Worm (Caenorhabditis elegans) whole organism, mixed stage, embryonic: Measurements from ENCODE around the gene hdl-1.

Experiments
- bed-3 ChIP-seq: fragments of 200-800 bp; sonication (Bioruptor generic); optimal IDR thresholded peaks from 3 replicates; lab custom pipeline; 2018; ENCODE audit warnings: mild to moderate bottlenecking, missing genetic modification characterization, moderate library complexity, missing compliant biosample characterization
- ceh-39 ChIP-seq: fragments of 150-350 bp; optimal IDR thresholded peaks from 2 replicates; lab custom pipeline; 2014; ENCODE audit warnings: missing biosample characterization, missing genetic modification characterization
- ceh-83 ChIP-seq: fragments of 200-800 bp; sonication (Bioruptor generic); optimal IDR thresholded peaks from 2 replicates; lab custom pipeline; 2018; ENCODE audit warnings: mild to moderate bottlenecking, missing genetic modification characterization, missing compliant biosample characterization
- ces-1 ChIP-seq: fragments of 150-350 bp; optimal IDR thresholded peaks from 2 replicates; lab custom pipeline; 2014; ENCODE audit warnings: missing biosample characterization, missing genetic modification reagents, missing genetic modification characterization
- cnd-1 ChIP-seq: fragments of 200-800 bp; sonication (Bioruptor generic); optimal IDR thresholded peaks from 2 replicates; lab custom pipeline; 2018; ENCODE audit warnings: mild to moderate bottlenecking, missing genetic modification characterization, missing compliant biosample characterization
- elt-1 ChIP-seq: sonication (generic microtip); optimal IDR thresholded peaks from 2 replicates; lab custom pipeline; 2017; ENCODE audit warnings: missing genetic modification characterization, mild to moderate bottlenecking, missing compliant biosample characterization, antibody characterized with exemption, moderate library complexity, borderline replicate concordance; ENCODE audit not compliant: insufficient read depth
- elt-3 ChIP-seq: fragments of 150-350 bp; optimal IDR thresholded peaks from 2 replicates; lab custom pipeline; 2014; ENCODE audit warnings: missing biosample characterization, missing genetic modification characterization
- flh-1 ChIP-seq: fragments of 200-800 bp; sonication (Bioruptor generic); optimal IDR thresholded peaks from 2 replicates; lab custom pipeline; 2018; ENCODE audit warnings: mild to moderate bottlenecking, missing genetic modification characterization, moderate library complexity, missing compliant biosample characterization
- ham-2 ChIP-seq: fragments of 200-800 bp; sonication (Bioruptor generic); optimal IDR thresholded peaks from 2 replicates; lab custom pipeline; 2018; ENCODE audit warnings: mild to moderate bottlenecking, missing genetic modification characterization, missing compliant biosample characterization
- hlh-1 ChIP-seq: fragments of 150-350 bp; optimal IDR thresholded peaks from 2 replicates; lab custom pipeline; 2014; ENCODE audit warnings: missing biosample characterization, missing genetic modification reagents, missing genetic modification characterization
- lin-13 ChIP-seq: fragments of 150-350 bp; optimal IDR thresholded peaks from 2 replicates; lab custom pipeline; 2014; ENCODE audit warnings: missing biosample characterization, missing genetic modification characterization
- lin-32 ChIP-seq: fragments of 200-800 bp; sonication (Bioruptor generic); optimal IDR thresholded peaks from 2 replicates; lab custom pipeline; 2018; ENCODE audit warnings: mild to moderate bottlenecking, missing genetic modification characterization, missing compliant biosample characterization
- lsy-2 ChIP-seq: fragments of 150-350 bp; optimal IDR thresholded peaks from 2 replicates; lab custom pipeline; 2014; ENCODE audit warnings: missing biosample characterization, missing genetic modification characterization
- mab-5 ChIP-seq: fragments of 150-350 bp; optimal IDR thresholded peaks from 2 replicates; lab custom pipeline; 2014; ENCODE audit warnings: missing biosample characterization, missing genetic modification characterization
- mep-1 ChIP-seq: fragments of 150-350 bp; optimal IDR thresholded peaks from 2 replicates; lab custom pipeline; 2017; ENCODE audit warnings: missing biosample characterization, missing genetic modification reagents, missing genetic modification characterization, inconsistent platforms
- mls-2 ChIP-seq: sonication (generic microtip); optimal IDR thresholded peaks from 2 replicates; lab custom pipeline; 2016; ENCODE audit warnings: mild to moderate bottlenecking, missing genetic modification characterization, moderate library complexity, missing compliant biosample characterization
- nhr-12 ChIP-seq: fragments of 150-350 bp; optimal IDR thresholded peaks from 2 replicates; lab custom pipeline; 2014; ENCODE audit warnings: missing biosample characterization, missing genetic modification characterization
- nhr-28 ChIP-seq: fragments of 150-350 bp; optimal IDR thresholded peaks from 2 replicates; lab custom pipeline; 2014; ENCODE audit warnings: missing biosample characterization, missing genetic modification characterization
- nhr-76 ChIP-seq: sonication (generic microtip); optimal IDR thresholded peaks from 2 replicates; lab custom pipeline; 2017; ENCODE audit warnings: missing biosample characterization, missing genetic modification characterization
- pha-4 ChIP-seq: fragments of 150-350 bp; optimal IDR thresholded peaks from 2 replicates; lab custom pipeline; 2018; ENCODE audit warnings: missing biosample characterization, missing genetic modification reagents, missing genetic modification characterization
- snpc-4 ChIP-seq: fragments of 150-350 bp; optimal IDR thresholded peaks from 2 replicates; lab custom pipeline; 2014; ENCODE audit warnings: missing biosample characterization, missing genetic modification characterization
- sptf-1 ChIP-seq: sonication (generic microtip); optimal IDR thresholded peaks from 2 replicates; lab custom pipeline; 2017; ENCODE audit warnings: mild to moderate bottlenecking, missing genetic modification characterization, moderate library complexity, missing compliant biosample characterization
- tbx-8 ChIP-seq: fragments of 200-800 bp; sonication (Bioruptor generic); optimal IDR thresholded peaks from 2 replicates; lab custom pipeline; 2018; ENCODE audit warnings: mild to moderate bottlenecking, missing genetic modification characterization, moderate library complexity, missing compliant biosample characterization
- unc-39 ChIP-seq: fragments of 150-350 bp; optimal IDR thresholded peaks from 2 replicates; lab custom pipeline; 2014; ENCODE audit warnings: missing biosample characterization, missing genetic modification characterization
- unc-62 ChIP-seq: fragments of 150-350 bp; optimal IDR thresholded peaks from 2 replicates; lab custom pipeline; 2014; ENCODE audit warnings: missing biosample characterization, missing genetic modification reagents, missing genetic modification characterization
- zip-8 ChIP-seq: fragments of 150-350 bp; optimal IDR thresholded peaks from 2 replicates; lab custom pipeline; 2014; ENCODE audit warnings: missing biosample characterization, missing genetic modification characterization
- ztf-11 ChIP-seq: fragments of 150-350 bp; optimal IDR thresholded peaks from 2 replicates; lab custom pipeline; 2014; ENCODE audit warnings: missing biosample characterization, missing genetic modification characterization

Gene hdl-1

ce11 chrIV:11961485-11962255 lies 12.1 kb upstream of the hdl-1 start, which contains the start of gene ZK829.7 (continued):
- TF ChIP-seq lin-32 (GFP tag; lab: Kevin White, UChicago), result no peak
- TF ChIP-seq, all 35 proteins: peak for 8

ce11 chrIV:11959573-11959972 lies 10.0 kb upstream of the hdl-1 start, which contains the start of gene tgt-1:
Gene tgt-1 (minus strand): TSS chrIV:11959804.
- TF ChIP-seq unc-62 (GFP tag; lab: Kevin White, UChicago) (no peak), cnd-1 (tag; lab: Kevin White, UChicago) (no peak), elt-1 (tag; lab: Kevin White, UChicago) (no peak), lsy-2 (no peak), nhr-76 (no peak), lin-13 (no peak), mls-2 (tag; lab: Kevin White, UChicago) (no peak), lin-32 (GFP tag; lab: Kevin White, UChicago) (no peak), nhr-12 (no peak), hlh-1 (tag; lab: Kevin White, UChicago) (no peak), mab-5 (tag; lab: Kevin White, UChicago) (no peak), zip-8 (no peak), ces-1 (GFP tag; lab: Kevin White, UChicago) (no peak), mep-1 (no peak)

ce11 chrIV:11957074-11957473 lies 7.5 kb upstream of the hdl-1 start:
- TF ChIP-seq lsy-2, result no peak
- no peak for TF ChIP-seq ztf-11 (tag; lab: Kevin White, UChicago)
- peak; percentile 25 for TF ChIP-seq hlh-1 (tag; lab: Kevin White, UChicago)
- TF ChIP-seq ceh-39 (tag; lab: Kevin White, UChicago), result no peak

ce11 chrIV:11956387-11956786 lies 6.8 kb upstream of the hdl-1 start:
- TF ChIP-seq hlh-1 (tag; lab: Kevin White, UChicago), result no peak

ce11 chrIV:11955592-11955991 lies 6.0 kb upstream of the hdl-1 start:
- TF ChIP-seq nhr-12 (no peak), zip-8 (no peak), lin-32 (GFP tag; lab: Kevin White, UChicago) (no peak), nhr-28 (tag; lab: Kevin White, UChicago) (no peak), flh-1 (GFP tag; lab: Kevin White, UChicago) (no peak), ces-1 (GFP tag; lab: Kevin White, UChicago) (no peak), elt-3 (tag; lab: Kevin White, UChicago) (no peak), sptf-1 (no peak), unc-39 (tag; lab: Kevin White, UChicago) (no peak), ceh-83 (GFP tag; lab: Kevin White, UChicago) (no peak), tbx-8 (GFP tag; lab: Kevin White, UChicago) (no peak), snpc-4 (tag; lab: Kevin White, UChicago) (no peak), ceh-39 (tag; lab: Kevin White, UChicago) (no peak), ham-2 (GFP tag; lab: Kevin White, UChicago) (no peak), pha-4 (tag; lab: Kevin White, UChicago) (no peak), mep-1 (no peak), lin-13 (no peak), bed-3 (no peak), nhr-76 (no peak), hlh-1 (tag; lab: Kevin White, UChicago) (no peak)
- TF ChIP-seq, all 35 proteins: peak for 0

ce11 chrIV:11952612-11953299 lies 3.1 kb upstream of the hdl-1 start, which contains the start of gene gdh-1:
Gene gdh-1 (plus strand): TSS chrIV:11953249.
- TF ChIP-seq sptf-1 (no peak), ceh-83 (GFP tag; lab: Kevin White, UChicago) (no peak), hlh-1 (tag; lab: Kevin White, UChicago) (no peak), ham-2 (GFP tag; lab: Kevin White, UChicago) (no peak), nhr-28 (tag; lab: Kevin White, UChicago) (no peak), ztf-11 (tag; lab: Kevin White, UChicago) (no peak), snpc-4 (tag; lab: Kevin White, UChicago) (no peak), ces-1 (GFP tag; lab: Kevin White, UChicago) (no peak), mab-5 (tag; lab: Kevin White, UChicago) (no peak)
